Fruit fly (Drosophila melanogaster) whole organism, embryonic: ENCODE results near the gene Chd1.

Experiments used
- Atf3 ChIP-seq: fragments of 200-800 bp; sonication (Bioruptor generic); optimal IDR thresholded peaks from 3 replicates; lab custom pipeline; 2016; ENCODE audit warnings: missing biosample characterization, missing genetic modification characterization
- B-H1 ChIP-seq: fragments of 200-800 bp; sonication (Bioruptor generic); IDR thresholded peaks from 3 replicates; pipeline ENCODE4 v1.3.6; 2022; ENCODE audit warnings: missing biosample characterization, missing genetic modification characterization
- Bgb ChIP-seq: fragments of 200-800 bp; sonication (Bioruptor generic); IDR thresholded peaks from 2 replicates; pipeline ENCODE4 v1.3.6; 2022; ENCODE audit warnings: missing biosample characterization, missing genetic modification characterization; ENCODE audit not compliant: partially characterized antibody
- CG10147 ChIP-seq: fragments of 200-800 bp; sonication (Bioruptor generic); optimal IDR thresholded peaks from 2 replicates; lab custom pipeline; 2019; ENCODE audit warnings: missing biosample characterization, mild to moderate bottlenecking, missing genetic modification characterization, moderate library complexity
- CG1024 ChIP-seq: fragments of 200-800 bp; sonication (Bioruptor generic); IDR thresholded peaks from 2 replicates; pipeline ENCODE4 v1.3.6; 2022; ENCODE audit warnings: missing biosample characterization, missing genetic modification characterization
- CG10462 ChIP-seq: fragments of 200-800 bp; sonication (Bioruptor generic); optimal IDR thresholded peaks from 2 replicates; lab custom pipeline; 2016; ENCODE audit warnings: missing biosample characterization, missing genetic modification characterization
- CG10654 ChIP-seq: fragments of 200-800 bp; sonication (Bioruptor generic); optimal IDR thresholded peaks from 2 replicates; lab custom pipeline; 2016; ENCODE audit warnings: missing biosample characterization, missing genetic modification characterization
- CG12391 ChIP-seq: fragments of 200-800 bp; sonication (Bioruptor generic); optimal IDR thresholded peaks from 3 replicates; lab custom pipeline; 2018; ENCODE audit warnings: missing biosample characterization, mild to moderate bottlenecking, missing genetic modification characterization, moderate library complexity
- CG13296 ChIP-seq: fragments of 200-800 bp; sonication (Bioruptor generic); optimal IDR thresholded peaks from 3 replicates; lab custom pipeline; 2018; ENCODE audit warnings: missing biosample characterization, mild to moderate bottlenecking, missing genetic modification characterization
- CG13624 ChIP-seq: fragments of 200-800 bp; sonication (Bioruptor generic); optimal IDR thresholded peaks from 2 replicates; lab custom pipeline; 2016; ENCODE audit warnings: missing biosample characterization, missing genetic modification characterization
- CG13775 ChIP-seq: fragments of 200-800 bp; sonication (Bioruptor generic); optimal IDR thresholded peaks from 3 replicates; lab custom pipeline; 2017; ENCODE audit warnings: missing biosample characterization, mild to moderate bottlenecking, missing genetic modification characterization
- CG14014 ChIP-seq: fragments of 200-800 bp; sonication (Bioruptor generic); IDR thresholded peaks from 2 replicates; pipeline ENCODE4 v1.3.6; 2022; ENCODE audit warnings: missing biosample characterization, missing genetic modification characterization
- CG14441 ChIP-seq: fragments of 200-800 bp; sonication (Bioruptor generic); IDR thresholded peaks from 2 replicates; pipeline ENCODE4 v1.3.6; 2022; ENCODE audit warnings: missing biosample characterization, missing genetic modification characterization
- CG15073 ChIP-seq: fragments of 200-800 bp; sonication (Bioruptor generic); optimal IDR thresholded peaks from 2 replicates; lab custom pipeline; 2016; ENCODE audit warnings: missing biosample characterization, missing genetic modification characterization
- CG15479 ChIP-seq: fragments of 200-800 bp; sonication (Bioruptor generic); optimal IDR thresholded peaks from 3 replicates; lab custom pipeline; 2019; ENCODE audit warnings: missing biosample characterization, mild to moderate bottlenecking, missing genetic modification characterization, moderate library complexity
- CG18764 ChIP-seq: fragments of 200-800 bp; sonication (Bioruptor generic); optimal IDR thresholded peaks from 3 replicates; lab custom pipeline; 2016; ENCODE audit warnings: missing biosample characterization, missing genetic modification characterization
- CG2202 ChIP-seq: fragments of 200-800 bp; sonication (Bioruptor generic); optimal IDR thresholded peaks from 2 replicates; lab custom pipeline; 2018; ENCODE audit warnings: missing biosample characterization, mild to moderate bottlenecking, missing genetic modification characterization
- CG3726 ChIP-seq: fragments of 200-800 bp; sonication (Bioruptor generic); IDR thresholded peaks from 3 replicates; pipeline ENCODE4, ENCODE4 v1.3.6; 2022; ENCODE audit warnings: missing biosample characterization, missing genetic modification characterization
- CG4282 ChIP-seq: fragments of 200-800 bp; sonication (Bioruptor generic); optimal IDR thresholded peaks from 2 replicates; lab custom pipeline; 2016; ENCODE audit warnings: missing biosample characterization, missing genetic modification characterization
- CG4360 ChIP-seq: fragments of 200-800 bp; sonication (Bioruptor generic); IDR thresholded peaks from 2 replicates; pipeline ENCODE4 v1.3.6; 2022; ENCODE audit warnings: missing biosample characterization, missing genetic modification characterization
- CG6813 ChIP-seq: fragments of 200-800 bp; sonication (Bioruptor generic); optimal IDR thresholded peaks from 2 replicates; lab custom pipeline; 2017; ENCODE audit warnings: missing biosample characterization, missing genetic modification characterization, mild to moderate bottlenecking, moderate library complexity, missing genetic modification reagents
- CG6854 ChIP-seq: fragments of 200-800 bp; sonication (Bioruptor generic); optimal IDR thresholded peaks from 3 replicates; lab custom pipeline; 2017; ENCODE audit warnings: missing biosample characterization, mild to moderate bottlenecking, missing genetic modification characterization
- CG7987 ChIP-seq: fragments of 200-800 bp; sonication (Bioruptor generic); optimal IDR thresholded peaks from 2 replicates; lab custom pipeline; 2018; ENCODE audit warnings: missing biosample characterization, mild to moderate bottlenecking, missing genetic modification characterization, moderate library complexity
- CG8924 ChIP-seq: fragments of 200-800 bp; optimal IDR thresholded peaks from 3 replicates; lab custom pipeline; 2019; ENCODE audit warnings: missing biosample characterization, mild to moderate bottlenecking, missing genetic modification characterization, moderate library complexity
- CG8944 ChIP-seq: fragments of 200-800 bp; sonication (Bioruptor generic); optimal IDR thresholded peaks from 3 replicates; lab custom pipeline; 2016; ENCODE audit warnings: missing biosample characterization, missing genetic modification characterization
- CTCF ChIP-seq: fragments of 200-800 bp; sonication (Bioruptor generic); optimal IDR thresholded peaks from 2 replicates; lab custom pipeline; 2017; ENCODE audit warnings: missing biosample characterization, mild to moderate bottlenecking, missing genetic modification characterization, moderate library complexity
- Deaf1 ChIP-seq: fragments of 200-800 bp; optimal IDR thresholded peaks from 3 replicates; lab custom pipeline; 2019; ENCODE audit warnings: missing biosample characterization, mild to moderate bottlenecking, missing genetic modification characterization, moderate library complexity
- Drgx ChIP-seq: fragments of 200-800 bp; sonication (Bioruptor generic); IDR thresholded peaks from 2 replicates; pipeline ENCODE4 v1.3.6; 2022; ENCODE audit warnings: missing biosample characterization, missing genetic modification characterization
- Elba2 ChIP-seq: fragments of 200-800 bp; sonication (Bioruptor generic); optimal IDR thresholded peaks from 3 replicates; lab custom pipeline; 2016; ENCODE audit warnings: missing biosample characterization, missing genetic modification characterization
- Hr78 ChIP-seq, 2 experiments: fragments of 200-800 bp in 1 of 2; fragments of >200 bp in 1 of 2; sonication (Bioruptor generic) in 1 of 2; optimal IDR thresholded peaks; 2 replicates each; lab custom pipeline; 2017 to 2019; ENCODE audit warnings: missing biosample characterization in 2 of 2, missing genetic modification characterization in 2 of 2, mild to moderate bottlenecking in 1 of 2, moderate library complexity in 1 of 2
- Mad ChIP-seq: fragments of 200-800 bp; sonication (Bioruptor generic); optimal IDR thresholded peaks from 2 replicates; lab custom pipeline; 2016; ENCODE audit warnings: missing biosample characterization, missing genetic modification characterization
- Rfx ChIP-seq: fragments of 200-800 bp; sonication (Bioruptor generic); IDR thresholded peaks from 2 replicates; pipeline ENCODE4 v1.3.6; 2022; ENCODE audit warnings: missing biosample characterization, missing genetic modification characterization
- Usf ChIP-seq: fragments of 200-800 bp; sonication (Bioruptor generic); optimal IDR thresholded peaks from 2 replicates; lab custom pipeline; 2017; ENCODE audit warnings: missing genotype, missing biosample characterization, missing genetic modification characterization
- Vsx1 ChIP-seq: fragments of 200-800 bp; sonication (Bioruptor generic); optimal IDR thresholded peaks from 2 replicates; lab custom pipeline; 2017; ENCODE audit warnings: missing biosample characterization, mild to moderate bottlenecking, missing genetic modification characterization, missing genetic modification reagents
- ab ChIP-seq: fragments of 200-800 bp; sonication (Bioruptor generic); optimal IDR thresholded peaks from 2 replicates; lab custom pipeline; 2016; ENCODE audit warnings: missing biosample characterization, missing genetic modification characterization
- abd-A ChIP-seq: fragments of 200-800 bp; sonication (Bioruptor generic); optimal IDR thresholded peaks from 3 replicates; lab custom pipeline; 2019; ENCODE audit warnings: missing biosample characterization, mild to moderate bottlenecking, missing genetic modification characterization, moderate library complexity
- chm ChIP-seq: fragments of 200-800 bp; sonication (Bioruptor generic); IDR thresholded peaks from 2 replicates; pipeline ENCODE4 v1.3.6; 2022; ENCODE audit warnings: missing biosample characterization, missing genetic modification characterization
- crp ChIP-seq, 2 experiments: fragments of 200-800 bp; sonication (Bioruptor generic); optimal IDR thresholded peaks; 2 replicates in 1 of 2; 3 replicates in 1 of 2; lab custom pipeline; 2017; ENCODE audit warnings: missing biosample characterization in 2 of 2, missing genetic modification characterization in 2 of 2, mild to moderate bottlenecking in 1 of 2, moderate library complexity in 1 of 2
- danr ChIP-seq: fragments of 200-800 bp; sonication (Bioruptor generic); IDR thresholded peaks from 2 replicates; pipeline ENCODE4 v1.3.6; 2022; ENCODE audit warnings: missing biosample characterization, missing genetic modification characterization
- dysf ChIP-seq: fragments of 200-800 bp; sonication (Bioruptor generic); IDR thresholded peaks from 3 replicates; pipeline ENCODE4 v1.3.6; 2022; ENCODE audit warnings: missing biosample characterization, missing genetic modification characterization
- gem ChIP-seq: fragments of 200-800 bp; sonication (Bioruptor generic); optimal IDR thresholded peaks from 2 replicates; lab custom pipeline; 2019; ENCODE audit warnings: missing biosample characterization, mild to moderate bottlenecking, missing genetic modification characterization, moderate library complexity
- gfzf ChIP-seq: fragments of 200-800 bp; sonication (Bioruptor generic); optimal IDR thresholded peaks from 2 replicates; lab custom pipeline; 2016; ENCODE audit warnings: missing biosample characterization, mild to moderate bottlenecking, missing genetic modification characterization, moderate library complexity
- gt ChIP-seq: fragments of 200-800 bp; sonication (Bioruptor generic); IDR thresholded peaks from 2 replicates; pipeline ENCODE4 v1.3.6; 2022; ENCODE audit warnings: missing biosample characterization, missing genetic modification characterization
- jigr1 ChIP-seq: fragments of 200-800 bp; sonication (Bioruptor generic); IDR thresholded peaks from 3 replicates; pipeline ENCODE4 v1.3.6; 2022; ENCODE audit warnings: missing biosample characterization, missing genetic modification characterization
- nau ChIP-seq: fragments of 200-800 bp; sonication (Bioruptor generic); optimal IDR thresholded peaks from 3 replicates; lab custom pipeline; 2017; ENCODE audit warnings: missing biosample characterization, mild to moderate bottlenecking, missing genetic modification characterization, missing genetic modification reagents
- oc ChIP-seq: fragments of 200-800 bp; sonication (Bioruptor generic); optimal IDR thresholded peaks from 2 replicates; lab custom pipeline; 2018; ENCODE audit warnings: missing biosample characterization, mild to moderate bottlenecking, missing genetic modification characterization, moderate library complexity
- otp ChIP-seq: fragments of 200-800 bp; sonication (Bioruptor generic); IDR thresholded peaks from 3 replicates; pipeline ENCODE4, ENCODE4 v1.3.6; 2022; ENCODE audit warnings: missing biosample characterization, missing genetic modification characterization
- pan ChIP-seq, 4 experiments: fragments of >200 bp in 3 of 4; fragments of 200-800 bp in 1 of 4; sonication (Bioruptor generic) in 1 of 4; optimal IDR thresholded peaks in 3 of 4; IDR thresholded peaks in 1 of 4; 2 replicates each; pipeline versions ENCODE4 v1.3.6 to Lab custom; 2017 to 2022; ENCODE audit warnings: missing biosample characterization in 2 of 4, missing genetic modification characterization in 2 of 4, mixed read lengths in 1 of 4
- run ChIP-seq: fragments of 200-800 bp; sonication (Bioruptor generic); optimal IDR thresholded peaks from 3 replicates; lab custom pipeline; 2018; ENCODE audit warnings: missing biosample characterization, mild to moderate bottlenecking, missing genetic modification characterization
- salm ChIP-seq: fragments of 200-800 bp; sonication (Bioruptor generic); optimal IDR thresholded peaks from 2 replicates; lab custom pipeline; 2018; ENCODE audit warnings: missing biosample characterization, mild to moderate bottlenecking, missing genetic modification characterization
- ssp ChIP-seq: fragments of 200-800 bp; sonication (Bioruptor generic); IDR thresholded peaks from 2 replicates; pipeline ENCODE4 v1.3.6; 2022; ENCODE audit warnings: missing biosample characterization, missing genetic modification characterization
- vvl ChIP-seq: fragments of 200-800 bp; sonication (Bioruptor generic); IDR thresholded peaks from 2 replicates; pipeline ENCODE4 v1.3.6; 2022; ENCODE audit warnings: missing biosample characterization, missing genetic modification characterization

The Chd1 gene

dm6 chr2L:2999113-2999512, 11.6 kb upstream of the Chd1 start, which contains the start of gene Ccdc85 (continued):
- TF ChIP-seq CTCF (no peak), CG6813 (GFP tag; lab: Kevin White, UChicago) (no peak), CG15479 (GFP tag; lab: Kevin White, UChicago) (no peak), vvl (GFP tag; lab: Robert Waterston, UW) (peak; percentile 70), CG8924 (tag; lab: Kevin White, UChicago) (peak; percentile 51), CG6854 (GFP tag; lab: Kevin White, UChicago) (no peak), CG3726 (GFP tag; lab: Robert Waterston, UW) (no peak), B-H1 (no peak), chm (GFP tag; lab: Robert Waterston, UW) (no peak), CG8944 (GFP tag; lab: Kevin White, UChicago) (no peak), jigr1 (GFP tag; lab: Robert Waterston, UW) (no peak), CG14441 (no peak), CG1024 (GFP tag; lab: Robert Waterston, UW) (no peak), ab (GFP tag; lab: Kevin White, UChicago) (no peak), oc (no peak), CG2202 (tag; lab: Kevin White, UChicago) (no peak), Mad (GFP tag; lab: Kevin White, UChicago) (peak; percentile 21), salm (tag; lab: Kevin White, UChicago) (no peak), Hr78 (GFP tag; optimal IDR thresholded peaks at IDR 0.05; lab: Kevin White, UChicago) (no peak), nau (GFP tag; lab: Kevin White, UChicago) (no peak), CG10462 (GFP tag; lab: Kevin White, UChicago) (no peak), CG10654 (GFP tag; lab: Kevin White, UChicago) (no peak), CG12391 (tag; lab: Kevin White, UChicago) (peak; percentile 24), CG7987 (GFP tag; lab: Kevin White, UChicago) (no peak), gfzf (peak; percentile 24), Deaf1 (tag; lab: Kevin White, UChicago) (no peak), CG14014 (GFP tag; lab: Robert Waterston, UW) (no peak), otp (no peak), danr (GFP tag; lab: Robert Waterston, UW) (no peak), crp (GFP tag; optimal IDR thresholded peaks at IDR 0.05; lab: Kevin White, UChicago) (no peak), Rfx (GFP tag; lab: Robert Waterston, UW) (peak; percentile 19; the same call in 1 of the 2 replicates), Atf3 (no peak), gem (tag; lab: Kevin White, UChicago) (no peak), ssp (GFP tag; lab: Robert Waterston, UW) (no peak), run (tag; lab: Kevin White, UChicago) (no peak), Vsx1 (GFP tag; lab: Kevin White, UChicago) (no peak), Elba2 (GFP tag; lab: Kevin White, UChicago) (no peak), CG13624 (GFP tag; lab: Kevin White, UChicago) (peak; percentile 55), dysf (no peak), CG4360 (no peak), CG13775 (GFP tag; lab: Kevin White, UChicago) (no peak), CG18764 (no peak), abd-A (tag; lab: Kevin White, UChicago) (no peak), pan (optimal IDR thresholded peaks at IDR 0.05; lab: Kevin White, UChicago) (no peak), pan (GFP tag; optimal IDR thresholded peaks at IDR 0.05 in 1 of 2, IDR thresholded peaks at IDR 0.05 in 1 of 2) (no peak), Usf (GFP tag; lab: Kevin White, UChicago) (no peak), gt (GFP tag; lab: Robert Waterston, UW) (no peak), CG10147 (GFP tag; lab: Kevin White, UChicago) (no peak), CG15073 (GFP tag; lab: Kevin White, UChicago) (no peak), CG4282 (GFP tag; lab: Kevin White, UChicago) (no peak), CG13296 (peak; percentile 2), Bgb (peak; percentile 98), Drgx (GFP tag; lab: Robert Waterston, UW) (no peak)
